Worm (Caenorhabditis elegans) whole organism, young adult: ENCODE results near the gene T02G5.7.

Experiments
- B0019.2 ChIP-seq: fragments of 200-800 bp; sonication (Bioruptor generic); conservative IDR thresholded peaks from 2 replicates; pipeline ENCODE4 v1.3.6; 2022; ENCODE audit warnings: missing genetic modification reagents, missing genetic modification characterization, missing compliant biosample characterization
- C06A6.2 ChIP-seq: fragments of 200-800 bp; sonication (Bioruptor generic); conservative IDR thresholded peaks from 2 replicates; pipeline ENCODE4 v1.3.6; 2022; ENCODE audit warnings: missing genetic modification characterization, missing compliant biosample characterization
- D2030.7 ChIP-seq: fragments of 200-800 bp; sonication (Bioruptor generic); IDR thresholded peaks from 2 replicates; pipeline ENCODE4 v1.3.6; 2022; ENCODE audit warnings: missing genetic modification reagents, missing genetic modification characterization, missing compliant biosample characterization
- F10E7.11 ChIP-seq: sonication (generic microtip); optimal IDR thresholded peaks from 2 replicates; lab custom pipeline; 2017; ENCODE audit warnings: mild to moderate bottlenecking, missing genetic modification characterization, moderate library complexity, missing compliant biosample characterization
- F57A8.1 ChIP-seq: fragments of 200-800 bp; sonication (Bioruptor generic); optimal IDR thresholded peaks from 2 replicates; lab custom pipeline; 2018; ENCODE audit warnings: mild to moderate bottlenecking, missing genetic modification characterization, moderate library complexity, missing compliant biosample characterization
- K11D2.4 ChIP-seq: fragments of 200-800 bp; sonication (Bioruptor generic); IDR thresholded peaks from 2 replicates; pipeline ENCODE4 v1.3.6; 2022; ENCODE audit warnings: missing genetic modification reagents, missing genetic modification characterization, missing compliant biosample characterization
- K12H6.12 ChIP-seq: fragments of 200-800 bp; sonication (Bioruptor generic); optimal IDR thresholded peaks from 2 replicates; lab custom pipeline; 2018; ENCODE audit warnings: mild to moderate bottlenecking, missing genetic modification characterization, missing compliant biosample characterization
- Y53G8AR.9 ChIP-seq: fragments of 200-800 bp; sonication (Bioruptor generic); conservative IDR thresholded peaks from 2 replicates; pipeline ENCODE4 v1.3.6; 2022; ENCODE audit warnings: missing genetic modification reagents, missing genetic modification characterization, missing compliant biosample characterization
- Y67H2A.10 ChIP-seq: fragments of 200-800 bp; sonication (Bioruptor generic); conservative IDR thresholded peaks from 2 replicates; pipeline ENCODE4 v1.3.6; 2022; ENCODE audit warnings: missing genetic modification reagents, missing genetic modification characterization, missing compliant biosample characterization
- ZK185.1 ChIP-seq: sonication (generic microtip); optimal IDR thresholded peaks from 2 replicates; lab custom pipeline; 2016; ENCODE audit warnings: mild to moderate bottlenecking, missing genetic modification characterization, missing compliant biosample characterization; ENCODE audit not compliant: poor library complexity, severe bottlenecking
- akir-1 ChIP-seq: fragments of 200-800 bp; sonication (Bioruptor generic); optimal IDR thresholded peaks from 2 replicates; lab custom pipeline; 2018; ENCODE audit warnings: mild to moderate bottlenecking, missing genetic modification characterization, moderate library complexity, missing compliant biosample characterization
- ama-1 ChIP-seq, 3 experiments: fragments of 150-350 bp in 1 of 3; sonication (generic microtip) in 2 of 3; optimal IDR thresholded peaks; 2 replicates each; lab custom pipeline; 2014 to 2018; ENCODE audit warnings: missing biosample characterization in 2 of 3, missing genetic modification characterization in 2 of 3, missing genetic modification reagents in 2 of 3
- aptf-2 ChIP-seq: fragments of 200-800 bp; sonication (Bioruptor generic); conservative IDR thresholded peaks from 2 replicates; pipeline ENCODE4 v1.3.6; 2022; ENCODE audit warnings: missing genetic modification reagents, missing genetic modification characterization, missing compliant biosample characterization
- atf-7 ChIP-seq: sonication (generic microtip); optimal IDR thresholded peaks from 2 replicates; lab custom pipeline; 2017; ENCODE audit warnings: mild to moderate bottlenecking, missing genetic modification characterization, missing compliant biosample characterization
- attf-5 ChIP-seq: fragments of 200-800 bp; sonication (Bioruptor generic); optimal IDR thresholded peaks from 2 replicates; lab custom pipeline; 2018; ENCODE audit warnings: mild to moderate bottlenecking, missing genetic modification characterization, missing compliant biosample characterization
- cebp-2 ChIP-seq: fragments of 200-800 bp; sonication (Bioruptor generic); IDR thresholded peaks from 2 replicates; pipeline ENCODE4 v1.3.6; 2022; ENCODE audit warnings: missing genetic modification characterization, missing compliant biosample characterization
- ceh-100 ChIP-seq: fragments of 200-800 bp; sonication (Bioruptor generic); IDR thresholded peaks from 2 replicates; pipeline ENCODE4 v1.3.6; 2022; ENCODE audit warnings: missing genetic modification reagents, missing genetic modification characterization, missing compliant biosample characterization
- ceh-27 ChIP-seq: fragments of 200-800 bp; sonication (Bioruptor generic); optimal IDR thresholded peaks from 2 replicates; lab custom pipeline; 2018; ENCODE audit warnings: mild to moderate bottlenecking, missing genetic modification characterization, moderate library complexity, missing compliant biosample characterization
- ceh-40 ChIP-seq: fragments of 200-800 bp; sonication (Bioruptor generic); IDR thresholded peaks from 2 replicates; pipeline ENCODE4 v1.3.6; 2022; ENCODE audit warnings: missing genetic modification characterization, missing compliant biosample characterization
- ceh-79 ChIP-seq: sonication (generic microtip); optimal IDR thresholded peaks from 2 replicates; lab custom pipeline; 2017; ENCODE audit warnings: mild to moderate bottlenecking, missing genetic modification characterization, missing compliant biosample characterization
- chd-7 ChIP-seq: sonication (generic microtip); optimal IDR thresholded peaks from 2 replicates; lab custom pipeline; 2016; ENCODE audit warnings: mild to moderate bottlenecking, missing genetic modification characterization, moderate library complexity, missing compliant biosample characterization
- efl-1 ChIP-seq: fragments of 150-350 bp; optimal IDR thresholded peaks from 2 replicates; lab custom pipeline; 2014; ENCODE audit warnings: missing biosample characterization, missing genetic modification reagents, missing genetic modification characterization
- egl-44 ChIP-seq: fragments of 200-800 bp; sonication (Bioruptor generic); IDR thresholded peaks from 2 replicates; pipeline ENCODE4 v1.3.6; 2022; ENCODE audit warnings: missing genetic modification reagents, missing genetic modification characterization, missing compliant biosample characterization
- him-1 ChIP-seq: sonication (generic microtip); optimal IDR thresholded peaks from 2 replicates; lab custom pipeline; 2016; ENCODE audit warnings: missing genotype, missing genetic modification reagents, missing genetic modification characterization, missing compliant biosample characterization
- hmg-1.2 ChIP-seq: fragments of 200-800 bp; sonication (Bioruptor generic); IDR thresholded peaks from 2 replicates; pipeline ENCODE4 v1.3.6; 2022; ENCODE audit warnings: missing genetic modification reagents, missing genetic modification characterization, missing compliant biosample characterization
- hrde-1 ChIP-seq: sonication (generic microtip); optimal IDR thresholded peaks from 2 replicates; lab custom pipeline; 2016; ENCODE audit warnings: missing genetic modification characterization, mild to moderate bottlenecking, missing compliant biosample characterization, moderate library complexity, missing genotype, missing genetic modification reagents, borderline replicate concordance
- lin-35 ChIP-seq, 3 experiments: fragments of 150-350 bp in 2 of 3; sonication (generic microtip) in 1 of 3; optimal IDR thresholded peaks; 2 replicates each; lab custom pipeline; 2014 to 2018; ENCODE audit warnings: missing biosample characterization in 3 of 3, missing genetic modification characterization in 3 of 3, missing genetic modification reagents in 3 of 3
- madf-10 ChIP-seq: sonication (generic microtip); optimal IDR thresholded peaks from 2 replicates; lab custom pipeline; 2016; ENCODE audit warnings: mild to moderate bottlenecking, missing genetic modification characterization, missing compliant biosample characterization
- madf-8 ChIP-seq: fragments of 200-800 bp; sonication (Bioruptor generic); conservative IDR thresholded peaks from 2 replicates; pipeline ENCODE4 v1.3.6; 2022; ENCODE audit warnings: missing genetic modification reagents, missing genetic modification characterization, missing compliant biosample characterization
- mel-28 ChIP-seq: sonication (generic microtip); optimal IDR thresholded peaks from 2 replicates; lab custom pipeline; 2016; ENCODE audit warnings: borderline replicate concordance, mild to moderate bottlenecking, missing genetic modification characterization, missing compliant biosample characterization
- nfya-1 ChIP-seq: sonication (generic microtip); optimal IDR thresholded peaks from 2 replicates; lab custom pipeline; 2017; ENCODE audit warnings: antibody characterized with exemption, missing compliant biosample characterization, missing genetic modification characterization, borderline replicate concordance; ENCODE audit not compliant: insufficient read depth
- nfyb-1 ChIP-seq: fragments of 200-800 bp; sonication (Bioruptor generic); IDR thresholded peaks from 2 replicates; pipeline ENCODE4 v1.3.6; 2022; ENCODE audit warnings: missing genetic modification reagents, missing genetic modification characterization, missing compliant biosample characterization
- nhr-120 ChIP-seq: fragments of 200-800 bp; sonication (Bioruptor generic); IDR thresholded peaks from 2 replicates; pipeline ENCODE4 v1.3.6; 2022; ENCODE audit warnings: missing genetic modification characterization, missing compliant biosample characterization
- nhr-27 ChIP-seq: fragments of 200-800 bp; sonication (Bioruptor generic); optimal IDR thresholded peaks from 2 replicates; lab custom pipeline; 2018; ENCODE audit warnings: mild to moderate bottlenecking, missing genetic modification characterization, moderate library complexity, missing compliant biosample characterization
- pha-4 ChIP-seq: fragments of 150-350 bp; sonication (generic microtip); optimal IDR thresholded peaks from 2 replicates; lab custom pipeline; 2014; ENCODE audit warnings: missing biosample characterization, missing genetic modification reagents, missing genetic modification characterization
- rcor-1 ChIP-seq: fragments of 200-800 bp; sonication (Bioruptor generic); IDR thresholded peaks from 2 replicates; pipeline ENCODE4 v1.3.6; 2022; ENCODE audit warnings: missing genetic modification reagents, missing genetic modification characterization, missing compliant biosample characterization
- repo-1 ChIP-seq: sonication (generic microtip); optimal IDR thresholded peaks from 2 replicates; lab custom pipeline; 2017; ENCODE audit warnings: mild to moderate bottlenecking, missing genetic modification characterization, missing compliant biosample characterization
- snpc-3.4 ChIP-seq: sonication (generic microtip); optimal IDR thresholded peaks from 2 replicates; lab custom pipeline; 2017; ENCODE audit warnings: missing genetic modification characterization, mild to moderate bottlenecking, missing compliant biosample characterization, antibody characterized with exemption, moderate library complexity, missing genotype, missing genetic modification reagents
- tbx-9 ChIP-seq: sonication (generic microtip); optimal IDR thresholded peaks from 2 replicates; lab custom pipeline; 2016; ENCODE audit warnings: borderline replicate concordance, missing genetic modification characterization, inconsistent platforms, missing compliant biosample characterization
- tlf-1 ChIP-seq: fragments of 200-800 bp; sonication (Bioruptor generic); optimal IDR thresholded peaks from 2 replicates; lab custom pipeline; 2018; ENCODE audit warnings: mild to moderate bottlenecking, missing genetic modification characterization, missing compliant biosample characterization
- unc-130 ChIP-seq: sonication (generic microtip); optimal IDR thresholded peaks from 2 replicates; lab custom pipeline; 2016; ENCODE audit warnings: missing genetic modification reagents, missing genetic modification characterization, missing compliant biosample characterization
- unc-62 ChIP-seq: fragments of 150-350 bp; optimal IDR thresholded peaks from 2 replicates; lab custom pipeline; 2014; ENCODE audit warnings: missing biosample characterization, missing genetic modification reagents, missing genetic modification characterization
- xnd-1 ChIP-seq: sonication (generic microtip); optimal IDR thresholded peaks from 2 replicates; lab custom pipeline; 2016; ENCODE audit warnings: missing genotype, missing genetic modification reagents, missing genetic modification characterization, missing compliant biosample characterization
- zim-3 ChIP-seq: sonication (generic microtip); optimal IDR thresholded peaks from 2 replicates; lab custom pipeline; 2017; ENCODE audit warnings: mild to moderate bottlenecking, missing genetic modification characterization, moderate library complexity, missing compliant biosample characterization
- ztf-26 ChIP-seq: sonication (generic microtip); optimal IDR thresholded peaks from 2 replicates; lab custom pipeline; 2017; ENCODE audit warnings: missing genetic modification characterization, missing compliant biosample characterization
- ztf-28 ChIP-seq: fragments of 200-800 bp; sonication (Bioruptor generic); IDR thresholded peaks from 2 replicates; pipeline ENCODE4 v1.3.6; 2022; ENCODE audit warnings: missing genetic modification reagents, missing genetic modification characterization, missing compliant biosample characterization
- ztf-3 ChIP-seq: fragments of 200-800 bp; sonication (Bioruptor generic); optimal IDR thresholded peaks from 2 replicates; lab custom pipeline; 2018; ENCODE audit warnings: mild to moderate bottlenecking, missing genetic modification characterization, missing compliant biosample characterization

The T02G5.7 gene

ce11 chrII:7050021-7050722 lies 25.2 kb upstream of the T02G5.7 start, which contains the start of the genes tcer-1 and ZK1127.5 (continued):
- TF ChIP-seq hrde-1 (tag; lab: Kevin White, UChicago), result no peak
- TF ChIP-seq rcor-1 (GFP tag; lab: Robert Waterston, UW), result no peak
- TF ChIP-seq K12H6.12 (tag; lab: Kevin White, UChicago), result no peak
- TF ChIP-seq cebp-2 (GFP tag; lab: Robert Waterston, UW), result no peak
- peak; percentile 69 for TF ChIP-seq attf-5
- TF ChIP-seq ZK185.1 (tag; lab: Kevin White, UChicago), result no peak
- TF ChIP-seq hmg-1.2 (GFP tag; lab: Robert Waterston, UW), result peak; percentile 39; the same call in 1 of the 2 replicates
- no peak for TF ChIP-seq ceh-40 (GFP tag; lab: Robert Waterston, UW)
- no peak for TF ChIP-seq nhr-27 (tag; lab: Kevin White, UChicago)
- TF ChIP-seq ama-1 (optimal IDR thresholded peaks at IDR 0.05; lab: Kevin White, UChicago), result no peak
- no peak for TF ChIP-seq ama-1 (GFP tag; optimal IDR thresholded peaks at IDR 0.05; lab: Kevin White, UChicago)
- TF ChIP-seq nhr-120 (GFP tag; lab: Robert Waterston, UW), result no peak
- no peak for TF ChIP-seq tlf-1 (GFP tag; lab: Kevin White, UChicago)
- no peak for TF ChIP-seq egl-44 (GFP tag; lab: Robert Waterston, UW)
- TF ChIP-seq ztf-3 (GFP tag; lab: Kevin White, UChicago), result no peak
- no peak for TF ChIP-seq chd-7 (tag; lab: Kevin White, UChicago)
- no peak for TF ChIP-seq ztf-28 (GFP tag; lab: Robert Waterston, UW)
- no peak for TF ChIP-seq atf-7 (tag; lab: Kevin White, UChicago)
- TF ChIP-seq pha-4 (tag; lab: Kevin White, UChicago), result no peak
- no peak for TF ChIP-seq ceh-27
- no peak for TF ChIP-seq Y67H2A.10 (GFP tag; lab: Robert Waterston, UW)
- no peak for TF ChIP-seq unc-130 (GFP tag; lab: Kevin White, UChicago)
- TF ChIP-seq repo-1 (tag; lab: Kevin White, UChicago), result no peak
- no peak for TF ChIP-seq akir-1 (GFP tag; lab: Kevin White, UChicago)
- TF ChIP-seq madf-8 (GFP tag; lab: Robert Waterston, UW), result peak; percentile 60
- no peak for TF ChIP-seq B0019.2 (GFP tag; lab: Robert Waterston, UW)
- no peak for TF ChIP-seq ztf-26 (tag; lab: Kevin White, UChicago)
- no peak for TF ChIP-seq Y53G8AR.9
- no peak for TF ChIP-seq mel-28 (tag; lab: Kevin White, UChicago)
- TF ChIP-seq nfya-1 (tag; lab: Kevin White, UChicago), result no peak
- peak in 1 of 3 experiments; percentile 57 for TF ChIP-seq lin-35 (GFP tag; optimal IDR thresholded peaks at IDR 0.05; lab: Kevin White, UChicago)
- no peak for TF ChIP-seq aptf-2 (GFP tag; lab: Robert Waterston, UW)
- TF ChIP-seq efl-1 (GFP tag; lab: Kevin White, UChicago), result peak; percentile 87
- TF ChIP-seq xnd-1, result no peak
- TF ChIP-seq unc-62 (GFP tag; lab: Kevin White, UChicago), result no peak
- no peak for TF ChIP-seq C06A6.2 (GFP tag; lab: Robert Waterston, UW)
- TF ChIP-seq K11D2.4 (GFP tag; lab: Robert Waterston, UW), result no peak
- TF ChIP-seq F10E7.11 (tag; lab: Kevin White, UChicago), result no peak
- TF ChIP-seq madf-10 (tag; lab: Kevin White, UChicago), result no peak
- no peak for TF ChIP-seq ceh-100 (GFP tag; lab: Robert Waterston, UW)
- no peak for TF ChIP-seq nfyb-1 (GFP tag; lab: Robert Waterston, UW)
- no peak for TF ChIP-seq F57A8.1 (GFP tag; lab: Kevin White, UChicago)
- peak; percentile 47 for TF ChIP-seq snpc-3.4 (tag; lab: Kevin White, UChicago)
- no peak for TF ChIP-seq ceh-79
- no peak for TF ChIP-seq him-1 (tag; lab: Kevin White, UChicago)
- no peak for TF ChIP-seq tbx-9
- 0 out of 2 replicates have a peak, but pooled peaks have one; percentile 13 for TF ChIP-seq D2030.7 (GFP tag; lab: Robert Waterston, UW)
- TF ChIP-seq zim-3 (tag; lab: Kevin White, UChicago), result no peak
